Fruit fly (Drosophila melanogaster) whole organism, embryonic: ENCODE data around the gene elB.

Source experiments
- Atf3 ChIP-seq: fragments of 200-800 bp; sonication (Bioruptor generic); optimal IDR thresholded peaks from 3 replicates; lab custom pipeline; 2016; ENCODE audit warnings: missing biosample characterization, missing genetic modification characterization
- Atf6 ChIP-seq: fragments of 200-800 bp; sonication (Bioruptor generic); IDR thresholded peaks from 2 replicates; pipeline ENCODE4 v1.3.6; 2022; ENCODE audit warnings: missing biosample characterization, missing genetic modification characterization
- B-H1 ChIP-seq: fragments of 200-800 bp; sonication (Bioruptor generic); IDR thresholded peaks from 3 replicates; pipeline ENCODE4 v1.3.6; 2022; ENCODE audit warnings: missing biosample characterization, missing genetic modification characterization
- CG10366 ChIP-seq: fragments of 200-800 bp; sonication (Bioruptor generic); IDR thresholded peaks from 2 replicates; pipeline ENCODE4 v1.3.6; 2022; ENCODE audit warnings: missing biosample characterization, missing genetic modification characterization
- CG10959 ChIP-seq: fragments of 200-800 bp; sonication (Bioruptor generic); IDR thresholded peaks from 2 replicates; pipeline ENCODE4 v1.3.6; 2022; ENCODE audit warnings: missing biosample characterization, missing genetic modification characterization
- CG12104 ChIP-seq: fragments of 200-800 bp; sonication (Bioruptor generic); optimal IDR thresholded peaks from 3 replicates; lab custom pipeline; 2016; ENCODE audit warnings: missing biosample characterization, missing genetic modification characterization
- CG12744 ChIP-seq: fragments of 200-800 bp; sonication (Bioruptor generic); optimal IDR thresholded peaks from 2 replicates; lab custom pipeline; 2016; ENCODE audit warnings: missing biosample characterization, missing genetic modification characterization
- CG13424 ChIP-seq: fragments of 200-800 bp; sonication (Bioruptor generic); optimal IDR thresholded peaks from 2 replicates; lab custom pipeline; 2019; ENCODE audit warnings: missing biosample characterization, mild to moderate bottlenecking, missing genetic modification characterization, moderate library complexity
- CG14014 ChIP-seq: fragments of 200-800 bp; sonication (Bioruptor generic); IDR thresholded peaks from 2 replicates; pipeline ENCODE4 v1.3.6; 2022; ENCODE audit warnings: missing biosample characterization, missing genetic modification characterization
- CG14965 ChIP-seq: fragments of 200-800 bp; sonication (Bioruptor generic); optimal IDR thresholded peaks from 2 replicates; lab custom pipeline; 2016; ENCODE audit warnings: missing biosample characterization, missing genetic modification characterization, borderline replicate concordance
- CG1603 ChIP-seq: fragments of 200-800 bp; sonication (Bioruptor generic); optimal IDR thresholded peaks from 2 replicates; lab custom pipeline; 2019; ENCODE audit warnings: missing biosample characterization, mild to moderate bottlenecking, missing genetic modification characterization, moderate library complexity
- CG17361 ChIP-seq: fragments of 200-800 bp; sonication (Bioruptor generic); IDR thresholded peaks from 3 replicates; pipeline ENCODE4 v1.3.6; 2022; ENCODE audit warnings: missing biosample characterization, missing genetic modification characterization
- CG17568 ChIP-seq: fragments of 200-800 bp; sonication (Bioruptor generic); optimal IDR thresholded peaks from 2 replicates; lab custom pipeline; 2018; ENCODE audit warnings: missing biosample characterization, mild to moderate bottlenecking, missing genetic modification characterization, moderate library complexity
- CG18619 ChIP-seq: fragments of 200-800 bp; sonication (Bioruptor generic); optimal IDR thresholded peaks from 3 replicates; lab custom pipeline; 2017; ENCODE audit warnings: missing biosample characterization, mild to moderate bottlenecking, missing genetic modification characterization
- CG2678 ChIP-seq: fragments of 200-800 bp; sonication (Bioruptor generic); optimal IDR thresholded peaks from 3 replicates; lab custom pipeline; 2019; ENCODE audit warnings: missing biosample characterization, mild to moderate bottlenecking, missing genetic modification characterization, moderate library complexity
- CG2712 ChIP-seq: fragments of 200-800 bp; optimal IDR thresholded peaks from 3 replicates; lab custom pipeline; 2019; ENCODE audit warnings: missing biosample characterization, mild to moderate bottlenecking, missing genetic modification characterization, moderate library complexity
- CG2889 ChIP-seq: fragments of 200-800 bp; sonication (Bioruptor generic); IDR thresholded peaks from 3 replicates; pipeline ENCODE4 v1.3.6; 2022; ENCODE audit warnings: missing biosample characterization, missing genetic modification characterization
- CG33213 ChIP-seq: fragments of 200-800 bp; sonication (Bioruptor generic); optimal IDR thresholded peaks from 3 replicates; lab custom pipeline; 2016; ENCODE audit warnings: missing biosample characterization, missing genetic modification characterization
- CG4328 ChIP-seq: fragments of 200-800 bp; sonication (Bioruptor generic); optimal IDR thresholded peaks from 3 replicates; lab custom pipeline; 2017; ENCODE audit warnings: missing biosample characterization, missing genetic modification reagents, missing genetic modification characterization
- CG4360 ChIP-seq: fragments of 200-800 bp; sonication (Bioruptor generic); IDR thresholded peaks from 2 replicates; pipeline ENCODE4 v1.3.6; 2022; ENCODE audit warnings: missing biosample characterization, missing genetic modification characterization
- CG6254 ChIP-seq: fragments of 200-800 bp; sonication (Bioruptor generic); optimal IDR thresholded peaks from 3 replicates; lab custom pipeline; 2017; ENCODE audit warnings: mild to moderate bottlenecking, missing biosample characterization, missing genetic modification reagents, missing genetic modification characterization
- CG7357 ChIP-seq: fragments of 200-800 bp; sonication (Bioruptor generic); IDR thresholded peaks from 3 replicates; pipeline ENCODE4 v1.3.6; 2022; ENCODE audit warnings: missing biosample characterization, missing genetic modification characterization
- CG9797 ChIP-seq: fragments of 200-800 bp; sonication (Bioruptor generic); optimal IDR thresholded peaks from 3 replicates; lab custom pipeline; 2018; ENCODE audit warnings: missing biosample characterization, mild to moderate bottlenecking, missing genetic modification characterization
- CG9932 ChIP-seq: fragments of 200-800 bp; sonication (Bioruptor generic); IDR thresholded peaks from 2 replicates; pipeline ENCODE4 v1.3.6; 2022; ENCODE audit warnings: missing biosample characterization, missing genetic modification characterization
- CTCF ChIP-seq: fragments of 200-800 bp; sonication (Bioruptor generic); optimal IDR thresholded peaks from 2 replicates; lab custom pipeline; 2017; ENCODE audit warnings: missing biosample characterization, mild to moderate bottlenecking, missing genetic modification characterization, moderate library complexity
- ERR ChIP-seq: fragments of 200-800 bp; sonication (Bioruptor generic); optimal IDR thresholded peaks from 2 replicates; lab custom pipeline; 2016; ENCODE audit warnings: missing biosample characterization, missing genetic modification characterization
- Elba2 ChIP-seq: fragments of 200-800 bp; sonication (Bioruptor generic); optimal IDR thresholded peaks from 3 replicates; lab custom pipeline; 2016; ENCODE audit warnings: missing biosample characterization, missing genetic modification characterization
- Fer1 ChIP-seq: fragments of 200-800 bp; sonication (Bioruptor generic); optimal IDR thresholded peaks from 2 replicates; lab custom pipeline; 2017; ENCODE audit warnings: missing biosample characterization, mild to moderate bottlenecking, missing genetic modification characterization
- H15 ChIP-seq: fragments of 200-800 bp; sonication (Bioruptor generic); IDR thresholded peaks from 3 replicates; pipeline ENCODE4 v1.3.6; 2022; ENCODE audit warnings: missing biosample characterization, missing genetic modification characterization
- Hr3 ChIP-seq: fragments of 200-800 bp; sonication (Bioruptor generic); optimal IDR thresholded peaks from 3 replicates; lab custom pipeline; 2016; ENCODE audit warnings: missing biosample characterization, missing genetic modification characterization
- Hr51 ChIP-seq, 2 experiments: fragments of 200-800 bp; sonication (Bioruptor generic); optimal IDR thresholded peaks; 2 replicates in 1 of 2; 3 replicates in 1 of 2; lab custom pipeline; 2016 to 2018; ENCODE audit warnings: missing biosample characterization in 2 of 2, missing genetic modification characterization in 2 of 2, mild to moderate bottlenecking in 1 of 2, moderate library complexity in 1 of 2
- Med ChIP-seq: fragments of 200-800 bp; sonication (Bioruptor generic); peaks from one replicate; lab custom pipeline; 2016; ENCODE audit warnings: missing biosample characterization, missing genetic modification characterization, mild to moderate bottlenecking, inconsistent platforms, moderate library complexity
- Nf-YA ChIP-seq: fragments of 200-800 bp; sonication (Bioruptor generic); IDR thresholded peaks from 2 replicates; pipeline ENCODE4 v1.3.6; 2022; ENCODE audit warnings: missing biosample characterization, missing genetic modification characterization
- Xbp1 ChIP-seq: fragments of 200-800 bp; sonication (Bioruptor generic); optimal IDR thresholded peaks from 3 replicates; lab custom pipeline; 2016; ENCODE audit warnings: missing biosample characterization, mild to moderate bottlenecking, missing genetic modification characterization
- ap ChIP-seq: fragments of 200-800 bp; sonication (Bioruptor generic); IDR thresholded peaks from 2 replicates; pipeline ENCODE4 v1.3.6; 2022; ENCODE audit warnings: missing biosample characterization, missing genetic modification characterization
- ara ChIP-seq: fragments of 200-800 bp; sonication (Bioruptor generic); IDR thresholded peaks from 2 replicates; pipeline ENCODE4 v1.3.6; 2022; ENCODE audit warnings: missing biosample characterization, missing genetic modification characterization
- ase ChIP-seq: fragments of 200-800 bp; sonication (Bioruptor generic); IDR thresholded peaks from 3 replicates; pipeline ENCODE4 v1.3.6; 2022; ENCODE audit warnings: missing biosample characterization, missing genetic modification characterization
- caup ChIP-seq: fragments of 200-800 bp; sonication (Bioruptor generic); optimal IDR thresholded peaks from 3 replicates; lab custom pipeline; 2017; ENCODE audit warnings: missing biosample characterization, mild to moderate bottlenecking, missing genetic modification characterization, moderate library complexity; ENCODE audit not compliant: severe bottlenecking
- cwo ChIP-seq: fragments of 200-800 bp; sonication (Bioruptor generic); optimal IDR thresholded peaks from 3 replicates; lab custom pipeline; 2017; ENCODE audit warnings: missing biosample characterization, missing genetic modification characterization, mild to moderate bottlenecking, moderate library complexity, missing genetic modification reagents
- dm ChIP-seq: fragments of 200-800 bp; sonication (Bioruptor generic); optimal IDR thresholded peaks from 3 replicates; lab custom pipeline; 2016; ENCODE audit warnings: missing biosample characterization, missing genetic modification characterization
- dmrt99B ChIP-seq: fragments of 200-800 bp; sonication (Bioruptor generic); optimal IDR thresholded peaks from 2 replicates; lab custom pipeline; 2018; ENCODE audit warnings: missing biosample characterization, mild to moderate bottlenecking, missing genetic modification characterization, moderate library complexity
- dpn ChIP-seq, 2 experiments: fragments of 200-800 bp; sonication (Bioruptor generic); optimal IDR thresholded peaks; 3 replicates each; lab custom pipeline; 2016; ENCODE audit warnings: missing biosample characterization in 2 of 2, missing genetic modification characterization in 2 of 2
- en ChIP-seq: fragments of 200-800 bp; sonication (Bioruptor generic); optimal IDR thresholded peaks from 2 replicates; lab custom pipeline; 2016; ENCODE audit warnings: missing biosample characterization, missing genetic modification characterization
- gsb-n ChIP-seq: fragments of 200-800 bp; sonication (Bioruptor generic); optimal IDR thresholded peaks from 3 replicates; lab custom pipeline; 2018; ENCODE audit warnings: missing biosample characterization, mild to moderate bottlenecking, missing genetic modification characterization
- h ChIP-seq: fragments of >200 bp; optimal IDR thresholded peaks from 2 replicates; lab custom pipeline; 2017
- kni ChIP-seq: fragments of 200-800 bp; sonication (Bioruptor generic); optimal IDR thresholded peaks from 3 replicates; lab custom pipeline; 2017; ENCODE audit warnings: mild to moderate bottlenecking, missing biosample characterization, missing genetic modification reagents, missing genetic modification characterization
- otp ChIP-seq: fragments of 200-800 bp; sonication (Bioruptor generic); IDR thresholded peaks from 3 replicates; pipeline ENCODE4, ENCODE4 v1.3.6; 2022; ENCODE audit warnings: missing biosample characterization, missing genetic modification characterization
- so ChIP-seq: fragments of 200-800 bp; sonication (Bioruptor generic); IDR thresholded peaks from 3 replicates; pipeline ENCODE4 v1.3.6; 2022; ENCODE audit warnings: missing biosample characterization, missing genetic modification characterization
- sob ChIP-seq: fragments of 200-800 bp; sonication (Bioruptor generic); IDR thresholded peaks from 2 replicates; pipeline ENCODE4 v1.3.6; 2022; ENCODE audit warnings: missing biosample characterization, missing genetic modification characterization
- sr ChIP-seq: fragments of 200-800 bp; sonication (Bioruptor generic); IDR thresholded peaks from 3 replicates; pipeline ENCODE4 v1.3.6; 2022; ENCODE audit warnings: missing biosample characterization, missing genetic modification characterization
- stc ChIP-seq: fragments of 200-800 bp; sonication (Bioruptor generic); IDR thresholded peaks from 2 replicates; pipeline ENCODE4 v1.3.6; 2022; ENCODE audit warnings: missing biosample characterization, missing genetic modification characterization
- wek ChIP-seq: fragments of 200-800 bp; sonication (Bioruptor generic); optimal IDR thresholded peaks from 3 replicates; lab custom pipeline; 2018; ENCODE audit warnings: missing biosample characterization, mild to moderate bottlenecking, missing genetic modification characterization, moderate library complexity

The elB gene

DNA sequence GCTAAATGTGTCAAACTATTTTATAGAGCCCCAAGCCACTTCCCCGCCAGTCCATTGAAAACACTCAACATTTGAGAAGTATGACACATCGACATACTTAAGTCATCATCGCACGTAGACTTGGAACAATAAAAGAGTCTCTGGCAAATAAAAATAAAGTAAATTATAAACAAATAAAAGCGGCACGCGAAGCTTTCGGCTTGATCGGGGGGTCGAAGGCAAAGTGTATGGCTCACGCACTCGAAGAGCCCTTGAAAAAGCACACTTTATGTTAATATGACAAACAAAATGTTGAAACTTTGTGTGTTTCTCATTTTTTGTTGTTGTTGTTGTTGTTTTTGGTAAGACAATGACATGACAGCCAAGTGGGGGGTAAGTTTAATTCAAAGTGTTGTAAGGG lies 13.1 kb downstream of the elB start (continued):
- peak; percentile 53 for TF ChIP-seq CG17568 (GFP tag; lab: Kevin White, UChicago)
- no peak for TF ChIP-seq sr (GFP tag; lab: Robert Waterston, UW)
- no peak for TF ChIP-seq ERR (GFP tag; lab: Kevin White, UChicago)
- no peak for TF ChIP-seq Elba2 (GFP tag; lab: Kevin White, UChicago)
- no peak for TF ChIP-seq Xbp1 (GFP tag; lab: Kevin White, UChicago)
- TF ChIP-seq CG4360 (GFP tag; lab: Robert Waterston, UW) = peak; percentile 28; the same call in 1 of the 2 replicates
- peak; percentile 16 for TF ChIP-seq kni (GFP tag; lab: Kevin White, UChicago)
- no peak for TF ChIP-seq so (GFP tag; lab: Robert Waterston, UW)
- no peak for TF ChIP-seq en (GFP tag; lab: Kevin White, UChicago)
- TF ChIP-seq CG1603 (tag; lab: Kevin White, UChicago) = no peak
- TF ChIP-seq CG12104 (GFP tag; lab: Kevin White, UChicago) = no peak
- TF ChIP-seq h = no peak
- TF ChIP-seq CG9797 (GFP tag; lab: Kevin White, UChicago) = no peak
- TF ChIP-seq stc (GFP tag; lab: Robert Waterston, UW) = peak; percentile 26; the same call in 1 of the 2 replicates
- TF ChIP-seq Fer1 (GFP tag; lab: Kevin White, UChicago) = peak; percentile 17
- no peak for TF ChIP-seq gsb-n (tag; lab: Kevin White, UChicago)
- TF ChIP-seq Med (GFP tag; lab: Kevin White, UChicago) = peak; percentile 48
- TF ChIP-seq CG2712 (tag; lab: Kevin White, UChicago) = peak; percentile 2
- TF ChIP-seq ase = no peak
- TF ChIP-seq dmrt99B (tag; lab: Kevin White, UChicago) = peak; percentile 26

DNA sequence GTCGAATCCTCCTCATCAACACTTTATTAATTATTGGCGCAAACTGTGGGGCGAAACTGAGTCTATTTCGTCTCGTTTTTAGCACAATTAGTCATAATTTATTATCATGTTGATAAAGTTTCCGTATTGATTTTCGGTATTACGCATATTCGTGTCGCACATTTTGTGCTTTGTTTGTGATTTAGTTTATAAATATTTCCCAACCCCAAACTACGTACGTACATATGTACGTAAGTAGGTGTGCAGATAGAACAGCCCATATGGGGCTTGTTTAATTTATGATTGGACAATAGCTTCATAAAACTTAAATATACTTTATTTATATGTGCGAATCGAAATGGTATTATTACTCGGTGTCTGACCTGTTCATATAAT lies 14.3 kb downstream of the elB start:
- TF ChIP-seq CG10959 (GFP tag; lab: Robert Waterston, UW) (no peak), Atf6 (peak; percentile 51; the same call in 1 of the 2 replicates), CG9932 (GFP tag; lab: Robert Waterston, UW) (peak; percentile 32; the same call in 1 of the 2 replicates), caup (GFP tag; lab: Kevin White, UChicago) (peak; percentile 31), CG18619 (GFP tag; lab: Kevin White, UChicago) (no peak), CTCF (no peak), ara (GFP tag; lab: Robert Waterston, UW) (no peak), ap (no peak), CG7357 (no peak), CG6254 (GFP tag; lab: Kevin White, UChicago) (no peak), Nf-YA (GFP tag; lab: Robert Waterston, UW) (no peak), B-H1 (GFP tag; lab: Robert Waterston, UW) (no peak; the same call in 2 of the 3 replicates), CG14014 (GFP tag; lab: Robert Waterston, UW) (peak; percentile 17; the same call in 1 of the 2 replicates), wek (GFP tag; lab: Kevin White, UChicago) (peak; percentile 1), Hr51 (GFP tag; optimal IDR thresholded peaks at IDR 0.05; lab: Kevin White, UChicago) (no peak), CG2678 (tag; lab: Kevin White, UChicago) (peak; percentile 30), Hr3 (no peak), dpn (GFP tag; optimal IDR thresholded peaks at IDR 0.05; lab: Kevin White, UChicago) (no peak), CG13424 (tag; lab: Kevin White, UChicago) (no peak), CG2712 (tag; lab: Kevin White, UChicago) (no peak), CG33213 (GFP tag; lab: Kevin White, UChicago) (no peak), CG4328 (GFP tag; lab: Kevin White, UChicago) (no peak), CG17361 (GFP tag; lab: Robert Waterston, UW) (0 out of 3 replicates have a peak, but pooled peaks have one; percentile 0), H15 (GFP tag; lab: Robert Waterston, UW) (no peak), CG2889 (GFP tag; lab: Robert Waterston, UW) (no peak), CG10366 (GFP tag; lab: Robert Waterston, UW) (no peak), CG14965 (GFP tag; lab: Kevin White, UChicago) (no peak), sob (GFP tag; lab: Robert Waterston, UW) (peak; percentile 56; the same call in 1 of the 2 replicates), CG12744 (GFP tag; lab: Kevin White, UChicago) (no peak), cwo (GFP tag; lab: Kevin White, UChicago) (no peak), Atf3 (GFP tag; lab: Kevin White, UChicago) (no peak), dm (no peak), CG12104 (GFP tag; lab: Kevin White, UChicago) (no peak), otp (GFP tag; lab: Robert Waterston, UW) (no peak; the same call in 2 of the 3 replicates)
